Worm (Caenorhabditis elegans) whole organism, L4 larva: ENCODE measurements around the gene ccch-1.
A peak's percentile ranks its signal among the peaks of the same experiment; 100 is the strongest.

Experiments
- F44E2.7 ChIP-seq: fragments of 200-800 bp; sonication (Bioruptor generic); IDR thresholded peaks from 2 replicates; pipeline ENCODE4 v2.1.2; 2022; ENCODE audit warnings: missing genetic modification characterization, missing compliant biosample characterization
- F49E8.2 ChIP-seq: sonication (generic microtip); optimal IDR thresholded peaks from 2 replicates; lab custom pipeline; 2016; ENCODE audit warnings: missing compliant biosample characterization, mild to moderate bottlenecking, missing genetic modification characterization, borderline replicate concordance
- R02D3.7 ChIP-seq: fragments of 150-350 bp; sonication (generic microtip); optimal IDR thresholded peaks from 3 replicates; lab custom pipeline; 2014; ENCODE audit warnings: missing biosample characterization, missing genetic modification characterization
- T20F7.1 ChIP-seq: fragments of 200-800 bp; sonication (Bioruptor generic); optimal IDR thresholded peaks from 2 replicates; lab custom pipeline; 2018; ENCODE audit warnings: mild to moderate bottlenecking, missing genetic modification characterization, missing compliant biosample characterization
- T26A8.4 ChIP-seq: fragments of 200-800 bp; sonication (Bioruptor generic); IDR thresholded peaks from 2 replicates; pipeline ENCODE4 v1.3.6; 2022; ENCODE audit warnings: missing genetic modification characterization, missing compliant biosample characterization
- Y105C5A.15 ChIP-seq: fragments of 200-800 bp; sonication (Bioruptor generic); IDR thresholded peaks from 2 replicates; pipeline ENCODE4 v1.3.6; 2022; ENCODE audit warnings: missing genetic modification characterization, missing compliant biosample characterization
- Y5F2A.4 ChIP-seq: fragments of 200-800 bp; sonication (Bioruptor generic); optimal IDR thresholded peaks from 2 replicates; lab custom pipeline; 2018; ENCODE audit warnings: mild to moderate bottlenecking, missing genetic modification characterization, missing compliant biosample characterization
- aha-1 ChIP-seq: fragments of 150-350 bp; peaks from one replicate; lab custom pipeline; 2014; ENCODE audit warnings: missing biosample characterization, missing genetic modification characterization
- ama-1 ChIP-seq: fragments of 150-350 bp; optimal IDR thresholded peaks from 2 replicates; lab custom pipeline; 2014; ENCODE audit warnings: inconsistent platforms, mixed read lengths
- ceh-20 ChIP-seq: fragments of 200-800 bp; sonication (Bioruptor generic); IDR thresholded peaks from 2 replicates; pipeline ENCODE4 v1.3.6; 2022; ENCODE audit warnings: missing genetic modification reagents, missing genetic modification characterization, missing compliant biosample characterization
- ceh-28 ChIP-seq: fragments of 150-350 bp; optimal IDR thresholded peaks from 2 replicates; lab custom pipeline; 2014; ENCODE audit warnings: missing biosample characterization, missing genetic modification reagents, missing genetic modification characterization
- ceh-44 ChIP-seq: fragments of 200-800 bp; sonication (Bioruptor generic); IDR thresholded peaks from 2 replicates; pipeline ENCODE4 v1.3.6; 2022; ENCODE audit warnings: missing genetic modification reagents, missing genetic modification characterization, missing compliant biosample characterization
- daf-12 ChIP-seq: fragments of 150-350 bp; optimal IDR thresholded peaks from 2 replicates; lab custom pipeline; 2014; ENCODE audit warnings: missing biosample characterization, missing genetic modification reagents, missing genetic modification characterization
- daf-16 ChIP-seq, 3 experiments: sonication (generic microtip); optimal IDR thresholded peaks; 2 replicates each; lab custom pipeline; 2016 to 2017; ENCODE audit warnings: missing genetic modification characterization in 3 of 3, missing genetic modification reagents in 3 of 3, mild to moderate bottlenecking in 2 of 3, missing compliant biosample characterization in 2 of 3, missing biosample characterization in 1 of 3, moderate library complexity in 1 of 3
- dmd-6 ChIP-seq: fragments of 200-800 bp; sonication (Bioruptor generic); IDR thresholded peaks from 2 replicates; pipeline ENCODE4 v1.3.6; 2022; ENCODE audit warnings: missing genetic modification reagents, missing genetic modification characterization, missing compliant biosample characterization
- dmd-8 ChIP-seq: fragments of 200-800 bp; sonication (Bioruptor generic); IDR thresholded peaks from 2 replicates; pipeline ENCODE4 v1.3.6; 2022; ENCODE audit warnings: missing genetic modification characterization, missing compliant biosample characterization
- duxl-1 ChIP-seq: sonication (generic microtip); optimal IDR thresholded peaks from 2 replicates; lab custom pipeline; 2016; ENCODE audit warnings: mild to moderate bottlenecking, missing genetic modification characterization, moderate library complexity, missing compliant biosample characterization; ENCODE audit not compliant: poor library complexity
- dve-1 ChIP-seq: sonication (generic microtip); optimal IDR thresholded peaks from 2 replicates; lab custom pipeline; 2017; ENCODE audit warnings: antibody characterized with exemption, mild to moderate bottlenecking, missing genetic modification characterization, missing compliant biosample characterization; ENCODE audit not compliant: insufficient read depth
- hlh-11 ChIP-seq: fragments of 200-800 bp; sonication (Bioruptor generic); optimal IDR thresholded peaks from 2 replicates; lab custom pipeline; 2018; ENCODE audit warnings: mild to moderate bottlenecking, missing genetic modification characterization, missing compliant biosample characterization
- hlh-30 ChIP-seq: sonication (generic microtip); optimal IDR thresholded peaks from 2 replicates; lab custom pipeline; 2017; ENCODE audit warnings: antibody characterized with exemption, mild to moderate bottlenecking, missing genetic modification characterization, missing compliant biosample characterization; ENCODE audit not compliant: insufficient read depth
- jun-1 ChIP-seq: fragments of 150-350 bp; optimal IDR thresholded peaks from 2 replicates; lab custom pipeline; 2014; ENCODE audit warnings: missing biosample characterization, missing genetic modification reagents, missing genetic modification characterization
- lin-29 ChIP-seq: fragments of 200-800 bp; sonication (Bioruptor generic); IDR thresholded peaks from 2 replicates; pipeline ENCODE4 v1.3.6; 2022; ENCODE audit warnings: missing genetic modification reagents, missing genetic modification characterization, missing compliant biosample characterization
- lin-38 ChIP-seq: fragments of 200-800 bp; sonication (Bioruptor generic); IDR thresholded peaks from 2 replicates; pipeline ENCODE4 v1.3.6; 2022; ENCODE audit warnings: missing genetic modification reagents, missing genetic modification characterization, missing compliant biosample characterization
- lsy-2 ChIP-seq, 2 experiments: fragments of 150-350 bp in 1 of 2; sonication (generic microtip) in 1 of 2; optimal IDR thresholded peaks; 2 replicates each; lab custom pipeline; 2014 to 2017; ENCODE audit warnings: missing biosample characterization in 2 of 2, missing genetic modification characterization in 2 of 2
- mdl-1 ChIP-seq, 2 experiments: fragments of 150-350 bp in 1 of 2; sonication (generic microtip) in 1 of 2; optimal IDR thresholded peaks; 2 replicates each; lab custom pipeline; 2014 to 2017; ENCODE audit warnings: missing biosample characterization in 2 of 2, missing genetic modification characterization in 2 of 2
- mdt-29 ChIP-seq: fragments of 200-800 bp; sonication (Bioruptor generic); IDR thresholded peaks from 2 replicates; pipeline ENCODE4 v1.3.6; 2022; ENCODE audit warnings: missing genetic modification reagents, missing genetic modification characterization, missing compliant biosample characterization
- mep-1 ChIP-seq: fragments of 150-350 bp; sonication (generic microtip); optimal IDR thresholded peaks from 3 replicates; lab custom pipeline; 2014; ENCODE audit warnings: missing biosample characterization, missing genetic modification characterization
- mes-2 ChIP-seq: sonication (generic microtip); optimal IDR thresholded peaks from 2 replicates; lab custom pipeline; 2016; ENCODE audit warnings: missing genotype, mild to moderate bottlenecking, missing genetic modification characterization, missing compliant biosample characterization; ENCODE audit not compliant: poor library complexity, severe bottlenecking
- nhr-25 ChIP-seq: sonication (generic microtip); optimal IDR thresholded peaks from 2 replicates; lab custom pipeline; 2017; ENCODE audit warnings: missing genetic modification characterization, mild to moderate bottlenecking, missing compliant biosample characterization, antibody characterized with exemption, moderate library complexity, borderline replicate concordance; ENCODE audit not compliant: insufficient read depth
- nhr-28 ChIP-seq: fragments of 150-350 bp; optimal IDR thresholded peaks from 2 replicates; lab custom pipeline; 2014; ENCODE audit warnings: missing biosample characterization, missing genetic modification characterization
- nhr-41 ChIP-seq: fragments of 200-800 bp; sonication (Bioruptor generic); IDR thresholded peaks from 2 replicates; pipeline ENCODE4 v1.3.6; 2022; ENCODE audit warnings: missing genetic modification reagents, missing genetic modification characterization, missing compliant biosample characterization
- nhr-42 ChIP-seq: fragments of 200-800 bp; sonication (Bioruptor generic); IDR thresholded peaks from 2 replicates; pipeline ENCODE4 v1.3.6; 2022; ENCODE audit warnings: missing genetic modification characterization, missing compliant biosample characterization
- nhr-48 ChIP-seq: sonication (generic microtip); optimal IDR thresholded peaks from 2 replicates; lab custom pipeline; 2016; ENCODE audit warnings: mild to moderate bottlenecking, missing genetic modification characterization, missing compliant biosample characterization
- nhr-76 ChIP-seq: fragments of 150-350 bp; optimal IDR thresholded peaks from 2 replicates; lab custom pipeline; 2014; ENCODE audit warnings: missing biosample characterization, missing genetic modification characterization
- nhr-77 ChIP-seq: fragments of 150-350 bp; optimal IDR thresholded peaks from 2 replicates; lab custom pipeline; 2014; ENCODE audit warnings: missing biosample characterization, missing genetic modification characterization
- pha-4 ChIP-seq, 2 experiments: fragments of 150-350 bp in 1 of 2; fragments of 200-800 bp in 1 of 2; sonication (Bioruptor generic) in 1 of 2; IDR thresholded peaks in 1 of 2; optimal IDR thresholded peaks in 1 of 2; 2 replicates each; pipeline versions ENCODE4 v1.3.6 to Lab custom; 2014 to 2022; ENCODE audit warnings: missing genetic modification characterization in 2 of 2, missing genetic modification reagents in 2 of 2, missing biosample characterization in 1 of 2, missing compliant biosample characterization in 1 of 2
- php-3 ChIP-seq: fragments of 200-800 bp; sonication (Bioruptor generic); IDR thresholded peaks from 2 replicates; pipeline ENCODE4 v1.3.6; 2022; ENCODE audit warnings: missing genetic modification reagents, missing genetic modification characterization, missing compliant biosample characterization
- rbr-2 ChIP-seq: sonication (generic microtip); optimal IDR thresholded peaks from 2 replicates; lab custom pipeline; 2016; ENCODE audit warnings: missing genotype, missing genetic modification characterization, missing compliant biosample characterization
- spr-1 ChIP-seq: sonication (generic microtip); optimal IDR thresholded peaks from 2 replicates; lab custom pipeline; 2016; ENCODE audit warnings: mild to moderate bottlenecking, missing genetic modification characterization, missing compliant biosample characterization
- unc-130 ChIP-seq: sonication (generic microtip); optimal IDR thresholded peaks from 2 replicates; lab custom pipeline; 2016; ENCODE audit warnings: missing genetic modification reagents, missing genetic modification characterization, missing compliant biosample characterization
- unc-62 ChIP-seq, 3 experiments: fragments of 150-350 bp in 1 of 3; sonication (generic microtip); optimal IDR thresholded peaks in 2 of 3; peaks in 1 of 3; 1 replicate in 1 of 3; 2 replicates in 2 of 3; lab custom pipeline; 2014 to 2017; ENCODE audit warnings: missing biosample characterization in 3 of 3, missing genetic modification characterization in 3 of 3, missing genetic modification reagents in 3 of 3, missing genotype in 1 of 3
- vab-7 ChIP-seq: fragments of 200-800 bp; sonication (Bioruptor generic); IDR thresholded peaks from 2 replicates; pipeline ENCODE4 v1.3.6; 2022; ENCODE audit warnings: missing genetic modification reagents, missing genetic modification characterization, missing compliant biosample characterization
- zfp-2 ChIP-seq: sonication (generic microtip); optimal IDR thresholded peaks from 2 replicates; lab custom pipeline; 2016; ENCODE audit warnings: mild to moderate bottlenecking, missing genetic modification characterization, missing compliant biosample characterization
- zip-2 ChIP-seq: fragments of 150-350 bp; optimal IDR thresholded peaks from 2 replicates; lab custom pipeline; 2014; ENCODE audit warnings: missing biosample characterization, missing genetic modification characterization

ccch-1 gene

ce11 chrV:11529541-11529940, 1.9 kb downstream of the ccch-1 start:
- TF ChIP-seq pha-4 (GFP tag; IDR thresholded peaks at IDR 0.05; lab: Robert Waterston, UW) (no peak), pha-4 (tag; optimal IDR thresholded peaks at IDR 0.05; lab: Kevin White, UChicago) (peak; percentile 71), unc-130 (GFP tag; lab: Kevin White, UChicago) (no peak), aha-1 (tag; lab: Kevin White, UChicago) (peak; percentile 64)

ce11 chrV:11531100-11531499, 3.5 kb downstream of the ccch-1 start:
- TF ChIP-seq ceh-20 (GFP tag; lab: Robert Waterston, UW) (0 out of 2 replicates have a peak, but pooled peaks have one; percentile 10), dmd-6 (GFP tag; lab: Robert Waterston, UW) (peak; percentile 31), ceh-28 (no peak), nhr-41 (GFP tag; lab: Robert Waterston, UW) (no peak), F49E8.2 (tag; lab: Kevin White, UChicago) (no peak), mdl-1 (tag; optimal IDR thresholded peaks at IDR 0.05; lab: Kevin White, UChicago) (peak in 1 of 2 experiments; percentile 7), nhr-48 (no peak), nhr-77 (tag; lab: Kevin White, UChicago) (no peak), hlh-11 (tag; lab: Kevin White, UChicago) (peak; percentile 38), mes-2 (tag; lab: Kevin White, UChicago) (peak; percentile 3), F44E2.7 (no peak), lin-38 (GFP tag; lab: Robert Waterston, UW) (0 out of 2 replicates have a peak, but pooled peaks have one; percentile 27), lsy-2 (tag; optimal IDR thresholded peaks at IDR 0.05; lab: Kevin White, UChicago) (peak; percentile 14 to 59), hlh-30 (peak; percentile 82), mep-1 (peak; percentile 50), nhr-28 (tag; lab: Kevin White, UChicago) (peak; percentile 51), unc-62 (GFP tag; optimal IDR thresholded peaks at IDR 0.05 in 1 of 2; lab: Kevin White, UChicago) (peak in 1 of 2 experiments; percentile 48), unc-62 (tag; optimal IDR thresholded peaks at IDR 0.05; lab: Kevin White, UChicago) (no peak), nhr-25 (tag; lab: Kevin White, UChicago) (peak; percentile 87), lin-29 (peak; percentile 50; the same call in 1 of the 2 replicates), rbr-2 (tag; lab: Kevin White, UChicago) (no peak), spr-1 (no peak), dve-1 (no peak), dmd-8 (GFP tag; lab: Robert Waterston, UW) (no peak), jun-1 (tag; lab: Kevin White, UChicago) (no peak), daf-16 (GFP tag; optimal IDR thresholded peaks at IDR 0.05; lab: Kevin White, UChicago) (no peak), daf-16 (tag; optimal IDR thresholded peaks at IDR 0.05; lab: Kevin White, UChicago) (no peak)

ce11 chrV:11531831-11532534, 4.4 kb downstream of the ccch-1 start:
- TF ChIP-seq nhr-28 (tag; lab: Kevin White, UChicago) (peak; percentile 94), ceh-44 (no peak), T26A8.4 (GFP tag; lab: Robert Waterston, UW) (0 out of 2 replicates have a peak, but pooled peaks have one; percentile 40), vab-7 (no peak), daf-12 (tag; lab: Kevin White, UChicago) (no peak), zip-2 (tag; lab: Kevin White, UChicago) (no peak), lin-29 (0 out of 2 replicates have a peak, but pooled peaks have one; percentile 29), R02D3.7 (tag; lab: Kevin White, UChicago) (no peak), duxl-1 (tag; lab: Kevin White, UChicago) (no peak), T20F7.1 (GFP tag; lab: Kevin White, UChicago) (peak; percentile 71), daf-16 (GFP tag; optimal IDR thresholded peaks at IDR 0.05; lab: Kevin White, UChicago) (peak; percentile 62 to 96), daf-16 (tag; optimal IDR thresholded peaks at IDR 0.05; lab: Kevin White, UChicago) (peak; percentile 91), php-3 (0 out of 2 replicates have a peak, but pooled peaks have one; percentile 45), ama-1 (lab: Kevin White, UChicago) (no peak), nhr-76 (tag; lab: Kevin White, UChicago) (no peak), zfp-2 (peak; percentile 26), nhr-42 (GFP tag; lab: Robert Waterston, UW) (no peak), F49E8.2 (tag; lab: Kevin White, UChicago) (no peak), aha-1 (tag; lab: Kevin White, UChicago) (peak; percentile 88), mdt-29 (GFP tag; lab: Robert Waterston, UW) (0 out of 2 replicates have a peak, but pooled peaks have one; percentile 31), Y5F2A.4 (GFP tag; lab: Kevin White, UChicago) (no peak), Y105C5A.15 (GFP tag; lab: Robert Waterston, UW) (no peak)
